Worm (Caenorhabditis elegans): Measurements from ENCODE around the gene B0281.1.

The B0281.1 gene

ce11 chrII:2292027-2292426 lies 20.8 kb upstream of the B0281.1 start, which contains the start of gene K09F6.7 (continued):
- no peak for TF ChIP-seq nhr-102 (tag; optimal IDR thresholded peaks at IDR 0.05)
- no peak for TF ChIP-seq nhr-6 (tag; optimal IDR thresholded peaks at IDR 0.05)
- TF ChIP-seq Y75B8A.6 (GFP tag; IDR thresholded peaks at IDR 0.05), result no peak
- no peak for TF ChIP-seq mep-1 (tag; optimal IDR thresholded peaks at IDR 0.05)
- TF ChIP-seq Y5F2A.4 (GFP tag; optimal IDR thresholded peaks at IDR 0.05), result no peak

DNA sequence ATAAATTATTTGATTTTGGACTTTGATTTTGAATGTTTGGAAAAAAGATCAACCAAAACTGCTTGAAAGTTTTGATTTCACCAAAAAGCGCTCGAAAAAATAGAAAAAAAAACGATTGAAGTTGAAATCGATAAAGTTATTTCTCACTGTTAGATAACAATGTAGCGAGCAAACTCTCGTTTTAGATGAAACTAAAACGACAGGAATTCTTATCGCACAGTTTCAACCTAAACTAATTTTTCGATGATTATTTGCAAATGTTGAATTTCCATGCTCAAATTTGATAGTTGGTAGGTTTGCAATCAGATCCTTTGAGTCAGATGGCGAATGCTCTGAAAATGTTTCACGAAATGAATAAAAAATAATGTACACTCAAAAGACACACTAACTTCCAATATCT lies 20.3 kb upstream of the B0281.1 start:
- TF ChIP-seq unc-62 (GFP tag; optimal IDR thresholded peaks at IDR 0.05 in 1 of 2) (peak in 1 of 2 experiments; percentile 6), unc-62 (tag; optimal IDR thresholded peaks at IDR 0.05) (no peak), pqm-1 (tag; optimal IDR thresholded peaks at IDR 0.05) (peak; percentile 73), tag-97 (GFP tag; IDR thresholded peaks at IDR 0.05) (no peak)

ce11 chrII:2295817-2296315 lies 17.0 kb upstream of the B0281.1 start, which contains the start of gene fbxc-25:
Gene fbxc-25, minus strand, starts transcription at chrII:2296265.
- peak; percentile 91 for TF ChIP-seq aha-1 (tag)
- no peak for TF ChIP-seq Y105C5A.15 (GFP tag; IDR thresholded peaks at IDR 0.05)
- TF ChIP-seq unc-62 (GFP tag; optimal IDR thresholded peaks at IDR 0.05 in 1 of 2), result peak in 1 of 2 experiments; percentile 65
- no peak for TF ChIP-seq unc-62 (tag; optimal IDR thresholded peaks at IDR 0.05)

DNA sequence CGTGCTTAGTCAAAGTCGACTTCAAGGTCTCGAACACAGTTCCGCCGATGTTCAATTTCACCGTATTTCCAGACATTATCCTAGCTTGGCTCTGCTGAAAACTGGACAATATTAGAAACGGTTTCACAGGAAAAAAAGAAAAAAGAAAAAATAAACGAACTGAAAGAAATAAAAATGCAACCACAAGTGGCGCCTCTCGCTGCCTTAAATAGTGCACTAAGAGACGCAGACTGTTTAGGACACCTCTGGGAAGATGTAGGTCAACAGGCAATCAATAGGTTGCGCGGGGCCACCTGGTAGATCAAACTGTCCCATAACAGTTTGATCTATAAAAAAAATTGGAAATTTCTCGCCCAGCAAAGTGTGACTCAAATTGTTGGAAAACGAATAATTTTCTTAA lies 14.1 kb upstream of the B0281.1 start, which contains the start of gene B0281.4:
B0281.4 (minus strand) TSS at position 101 of the 400 bp plus-strand sequence.
- TF ChIP-seq ctbp-1 (GFP tag; IDR thresholded peaks at IDR 0.05), result no peak
- TF ChIP-seq T26A8.4 (GFP tag; IDR thresholded peaks at IDR 0.05), result no peak
- TF ChIP-seq hif-1 (tag; optimal IDR thresholded peaks at IDR 0.05), result no peak
- TF ChIP-seq F26F4.8 (GFP tag; conservative IDR thresholded peaks at IDR 0.05), result no peak
- TF ChIP-seq aly-2 (tag; optimal IDR thresholded peaks at IDR 0.05), result no peak
- TF ChIP-seq arid-1 (GFP tag; conservative IDR thresholded peaks at IDR 0.05), result no peak
- TF ChIP-seq saeg-2 (GFP tag; IDR thresholded peaks at IDR 0.05), result no peak
- TF ChIP-seq nhr-10 (tag; optimal IDR thresholded peaks at IDR 0.05), result no peak
- TF ChIP-seq daf-19 (GFP tag; conservative IDR thresholded peaks at IDR 0.05), result no peak

DNA sequence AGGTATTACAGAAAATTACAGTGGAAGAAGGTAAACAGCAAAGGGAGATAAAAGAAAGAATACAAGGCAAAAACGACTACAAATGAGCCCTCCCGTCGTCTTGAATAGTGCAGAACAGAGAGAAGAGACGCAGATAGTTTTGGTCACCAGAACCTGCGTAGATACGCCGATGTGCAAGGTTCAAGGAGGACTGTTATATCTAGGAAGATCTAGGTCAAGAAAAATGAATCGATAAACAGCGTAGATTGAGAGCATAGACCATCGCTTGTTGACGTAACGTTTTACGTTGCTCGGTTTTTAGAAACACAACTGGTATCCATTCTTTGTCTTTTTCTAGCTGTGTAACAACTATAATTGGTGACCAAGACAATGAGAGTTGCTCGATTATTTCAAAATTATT lies 12.0 kb upstream of the B0281.1 start, which contains the start of gene B0281.5:
B0281.5 (minus strand) TSS at position 101 of the 400 bp plus-strand sequence.
- TF ChIP-seq aha-1 (tag), result peak; percentile 29
- no peak for TF ChIP-seq nhr-237 (tag; optimal IDR thresholded peaks at IDR 0.05)
- no peak for TF ChIP-seq F49E8.2 (tag; optimal IDR thresholded peaks at IDR 0.05; ENCODE audit: borderline replicate concordance)
- no peak for TF ChIP-seq set-16 (GFP tag; IDR thresholded peaks at IDR 0.05)
- no peak for TF ChIP-seq dmd-9 (GFP tag; IDR thresholded peaks at IDR 0.05)
- no peak for TF ChIP-seq dmd-6 (GFP tag; IDR thresholded peaks at IDR 0.05)
- TF ChIP-seq zfp-3 (GFP tag; conservative IDR thresholded peaks at IDR 0.05), result no peak
- no peak for TF ChIP-seq nhr-28 (tag; optimal IDR thresholded peaks at IDR 0.05)

- no peak for TF ChIP-seq mxl-3 (GFP tag; optimal IDR thresholded peaks at IDR 0.05)
- no peak for TF ChIP-seq aha-1 (tag)
- no peak for TF ChIP-seq daf-19 (GFP tag; conservative IDR thresholded peaks at IDR 0.05)
- TF ChIP-seq lsy-2 (tag; optimal IDR thresholded peaks at IDR 0.05), result no peak
- TF ChIP-seq ztf-11 (tag; optimal IDR thresholded peaks at IDR 0.05), result no peak
- no peak for TF ChIP-seq hif-1 (tag; optimal IDR thresholded peaks at IDR 0.05)
- no peak for TF ChIP-seq mdt-29 (GFP tag; IDR thresholded peaks at IDR 0.05)
- no peak for TF ChIP-seq Y105C5A.15 (GFP tag; IDR thresholded peaks at IDR 0.05)
- no peak for TF ChIP-seq zfp-2 (tag; optimal IDR thresholded peaks at IDR 0.05)
- TF ChIP-seq attf-4 (tag; optimal IDR thresholded peaks at IDR 0.05), result no peak
Measured at ce11 chrII:2302330-2302729, 10.5 kb upstream of the B0281.1 start, which contains the start of gene B0281.6. Gene B0281.6, minus strand, starts transcription at chrII:2302430.

All from whole organism, L4 larva.